Fruit fly (Drosophila melanogaster) whole organism, prepupa: ENCODE measurements around the gene Rpn3.

ENCODE experiments used
- Blimp-1 ChIP-seq: fragments of 200-800 bp; sonication (Bioruptor generic); optimal IDR thresholded peaks from 3 replicates; lab custom pipeline; 2017; ENCODE audit warnings: missing biosample characterization, missing genetic modification characterization, mild to moderate bottlenecking, moderate library complexity, missing genetic modification reagents
- CG10631 ChIP-seq: fragments of 200-800 bp; sonication (Bioruptor generic); optimal IDR thresholded peaks from 2 replicates; lab custom pipeline; 2016; ENCODE audit warnings: missing biosample characterization, missing genetic modification characterization
- CG10669 ChIP-seq: fragments of 200-800 bp; sonication (Bioruptor generic); optimal IDR thresholded peaks from 3 replicates; lab custom pipeline; 2018; ENCODE audit warnings: missing biosample characterization, mild to moderate bottlenecking, missing genetic modification characterization, moderate library complexity
- CG11902 ChIP-seq: fragments of 200-800 bp; sonication (Bioruptor generic); optimal IDR thresholded peaks from 3 replicates; lab custom pipeline; 2016; ENCODE audit warnings: missing biosample characterization, missing genetic modification characterization
- CG15336 ChIP-seq: fragments of 200-800 bp; sonication (Bioruptor generic); IDR thresholded peaks from 2 replicates; pipeline ENCODE4 v1.3.6; 2022; ENCODE audit warnings: missing biosample characterization, missing genetic modification characterization
- CG1621 ChIP-seq: fragments of 200-800 bp; sonication (Bioruptor generic); optimal IDR thresholded peaks from 3 replicates; lab custom pipeline; 2018; ENCODE audit warnings: missing biosample characterization, mild to moderate bottlenecking, missing genetic modification characterization
- CG3032 ChIP-seq: fragments of 200-800 bp; optimal IDR thresholded peaks from 2 replicates; lab custom pipeline; 2019; ENCODE audit warnings: missing biosample characterization, mild to moderate bottlenecking, missing genetic modification characterization, moderate library complexity
- CG31627 ChIP-seq: fragments of 200-800 bp; sonication (Bioruptor generic); optimal IDR thresholded peaks from 3 replicates; lab custom pipeline; 2016; ENCODE audit warnings: missing biosample characterization, missing genetic modification characterization
- CG32006 ChIP-seq: fragments of 200-800 bp; sonication (Bioruptor generic); optimal IDR thresholded peaks from 3 replicates; lab custom pipeline; 2017; ENCODE audit warnings: missing biosample characterization, mild to moderate bottlenecking, missing genetic modification characterization
- CG3919 ChIP-seq: fragments of 200-800 bp; sonication (Bioruptor generic); optimal IDR thresholded peaks from 3 replicates; lab custom pipeline; 2016; ENCODE audit warnings: missing biosample characterization, missing genetic modification characterization
- CG6163 ChIP-seq: fragments of 200-800 bp; sonication (Bioruptor generic); IDR thresholded peaks from 3 replicates; pipeline ENCODE4 v1.3.6; 2022; ENCODE audit warnings: missing biosample characterization, missing genetic modification characterization
- CG6276 ChIP-seq: fragments of 200-800 bp; sonication (Bioruptor generic); optimal IDR thresholded peaks from 2 replicates; lab custom pipeline; 2017; ENCODE audit warnings: missing biosample characterization, mild to moderate bottlenecking, missing genetic modification characterization
- CG6808 ChIP-seq: fragments of 200-800 bp; sonication (Bioruptor generic); optimal IDR thresholded peaks from 3 replicates; lab custom pipeline; 2017; ENCODE audit warnings: missing biosample characterization, missing genetic modification characterization, mild to moderate bottlenecking, moderate library complexity, missing genetic modification reagents
- CG8119 ChIP-seq: fragments of 200-800 bp; sonication (Bioruptor generic); IDR thresholded peaks from 3 replicates; pipeline ENCODE4 v1.3.6; 2022; ENCODE audit warnings: missing biosample characterization, missing genetic modification characterization
- CG8319 ChIP-seq: fragments of 200-800 bp; sonication (Bioruptor generic); optimal IDR thresholded peaks from 3 replicates; lab custom pipeline; 2016; ENCODE audit warnings: missing biosample characterization, missing genetic modification characterization
- CG8632 ChIP-seq: fragments of 200-800 bp; sonication (Bioruptor generic); optimal IDR thresholded peaks from 3 replicates; lab custom pipeline; 2016; ENCODE audit warnings: missing biosample characterization, missing genetic modification characterization
- CG9139 ChIP-seq: fragments of 200-800 bp; sonication (Bioruptor generic); optimal IDR thresholded peaks from 3 replicates; lab custom pipeline; 2017; ENCODE audit warnings: missing biosample characterization, mild to moderate bottlenecking, missing genetic modification characterization
- Eip78C ChIP-seq: fragments of 200-800 bp; sonication (Bioruptor generic); peaks from one replicate; lab custom pipeline; 2016; ENCODE audit warnings: missing biosample characterization, missing genetic modification characterization
- Eip93F ChIP-seq: fragments of 200-800 bp; sonication (Bioruptor generic); optimal IDR thresholded peaks from 2 replicates; lab custom pipeline; 2016; ENCODE audit warnings: missing biosample characterization, mild to moderate bottlenecking, missing genetic modification characterization
- Ets21C ChIP-seq: fragments of 200-800 bp; sonication (Bioruptor generic); optimal IDR thresholded peaks from 3 replicates; lab custom pipeline; 2016; ENCODE audit warnings: missing biosample characterization, missing genetic modification characterization
- Ets96B ChIP-seq: fragments of 200-800 bp; optimal IDR thresholded peaks from 2 replicates; lab custom pipeline; 2019; ENCODE audit warnings: missing biosample characterization, mild to moderate bottlenecking, missing genetic modification characterization, moderate library complexity
- Gug ChIP-seq: fragments of 200-800 bp; sonication (Bioruptor generic); IDR thresholded peaks from 2 replicates; pipeline ENCODE4 v1.3.6; 2022; ENCODE audit warnings: missing biosample characterization, missing genetic modification characterization
- Hr39 ChIP-seq: fragments of 200-800 bp; sonication (Bioruptor generic); optimal IDR thresholded peaks from 2 replicates; lab custom pipeline; 2016; ENCODE audit warnings: missing biosample characterization, missing genetic modification characterization
- Hr4 ChIP-seq: fragments of 200-800 bp; sonication (Bioruptor generic); optimal IDR thresholded peaks from 3 replicates; lab custom pipeline; 2016; ENCODE audit warnings: missing biosample characterization, missing genetic modification characterization
- Lpt ChIP-seq: fragments of 200-800 bp; sonication (Bioruptor generic); optimal IDR thresholded peaks from 3 replicates; lab custom pipeline; 2016; ENCODE audit warnings: missing biosample characterization, missing genetic modification characterization
- Met ChIP-seq: fragments of 200-800 bp; sonication (Bioruptor generic); optimal IDR thresholded peaks from 3 replicates; lab custom pipeline; 2016; ENCODE audit warnings: missing biosample characterization, missing genetic modification characterization
- OdsH ChIP-seq: fragments of 200-800 bp; sonication (Bioruptor generic); optimal IDR thresholded peaks from 3 replicates; lab custom pipeline; 2016; ENCODE audit warnings: missing biosample characterization, missing genetic modification characterization
- Smox ChIP-seq: fragments of 200-800 bp; sonication (Bioruptor generic); optimal IDR thresholded peaks from 3 replicates; lab custom pipeline; 2016; ENCODE audit warnings: missing biosample characterization, missing genetic modification characterization
- Sox102F ChIP-seq: fragments of 200-800 bp; sonication (Bioruptor generic); optimal IDR thresholded peaks from 2 replicates; lab custom pipeline; 2016; ENCODE audit warnings: missing biosample characterization, mild to moderate bottlenecking, missing genetic modification characterization
- Sox14 ChIP-seq: fragments of 200-800 bp; sonication (Bioruptor generic); optimal IDR thresholded peaks from 3 replicates; lab custom pipeline; 2016; ENCODE audit warnings: missing biosample characterization, missing genetic modification characterization
- Sox15 ChIP-seq: fragments of 200-800 bp; sonication (Bioruptor generic); optimal IDR thresholded peaks from 3 replicates; lab custom pipeline; 2016; ENCODE audit warnings: missing biosample characterization, missing genetic modification characterization
- achi ChIP-seq: fragments of 200-800 bp; sonication (Bioruptor generic); optimal IDR thresholded peaks from 3 replicates; lab custom pipeline; 2016; ENCODE audit warnings: missing biosample characterization, missing genetic modification characterization
- acj6 ChIP-seq: fragments of 200-800 bp; sonication (Bioruptor generic); optimal IDR thresholded peaks from 3 replicates; lab custom pipeline; 2016; ENCODE audit warnings: missing biosample characterization, missing genetic modification characterization
- cyc ChIP-seq: fragments of 200-800 bp; sonication (Bioruptor generic); optimal IDR thresholded peaks from 3 replicates; lab custom pipeline; 2016; ENCODE audit warnings: missing biosample characterization, missing genetic modification characterization
- dac ChIP-seq: fragments of 200-800 bp; sonication (Bioruptor generic); optimal IDR thresholded peaks from 2 replicates; lab custom pipeline; 2017; ENCODE audit warnings: missing biosample characterization, mild to moderate bottlenecking, missing genetic modification characterization
- dsx ChIP-seq: fragments of 200-800 bp; optimal IDR thresholded peaks from 3 replicates; lab custom pipeline; 2019; ENCODE audit warnings: missing biosample characterization, mild to moderate bottlenecking, missing genetic modification characterization, moderate library complexity; ENCODE audit not compliant: poor library complexity, severe bottlenecking
- fd59A ChIP-seq: fragments of 200-800 bp; sonication (Bioruptor generic); optimal IDR thresholded peaks from 2 replicates; lab custom pipeline; 2017; ENCODE audit warnings: missing biosample characterization, mild to moderate bottlenecking, missing genetic modification characterization, missing genetic modification reagents
- fd85E ChIP-seq: fragments of 200-800 bp; sonication (Bioruptor generic); optimal IDR thresholded peaks from 3 replicates; lab custom pipeline; 2016; ENCODE audit warnings: missing biosample characterization, missing genetic modification characterization
- fkh ChIP-seq: fragments of 200-800 bp; sonication (Bioruptor generic); optimal IDR thresholded peaks from 3 replicates; lab custom pipeline; 2017; ENCODE audit warnings: missing biosample characterization, mild to moderate bottlenecking, missing genetic modification characterization, moderate library complexity
- net ChIP-seq: fragments of 200-800 bp; sonication (Bioruptor generic); optimal IDR thresholded peaks from 3 replicates; lab custom pipeline; 2016; ENCODE audit warnings: missing biosample characterization, missing genetic modification characterization
- pdm3 ChIP-seq: fragments of 200-800 bp; sonication (Bioruptor generic); optimal IDR thresholded peaks from 3 replicates; lab custom pipeline; 2016; ENCODE audit warnings: missing biosample characterization, missing genetic modification characterization
- svp ChIP-seq: fragments of 200-800 bp; sonication (Bioruptor generic); peaks from one replicate; lab custom pipeline; 2016; ENCODE audit warnings: missing biosample characterization, missing genetic modification characterization
- topi ChIP-seq: fragments of 200-800 bp; sonication (Bioruptor generic); optimal IDR thresholded peaks from 3 replicates; lab custom pipeline; 2016; ENCODE audit warnings: missing biosample characterization, missing genetic modification characterization

Rpn3 gene

dm6 chr2L:19021278-19022220 is 30.0 kb upstream of the Rpn3 start (continued):
- TF ChIP-seq dsx = peak; percentile 84
- TF ChIP-seq CG6163 = peak; percentile 66; the same call in 2 of the 3 replicates
- TF ChIP-seq Ets21C (GFP tag; lab: Kevin White, UChicago) = peak; percentile 65
- peak; percentile 89 for TF ChIP-seq CG8119 (GFP tag; lab: Robert Waterston, UW)
- TF ChIP-seq CG11902 (GFP tag; lab: Kevin White, UChicago) = peak; percentile 66
- peak; percentile 53 for TF ChIP-seq dac
- TF ChIP-seq Eip78C (GFP tag; lab: Kevin White, UChicago) = peak; percentile 97
- TF ChIP-seq Sox102F (GFP tag; lab: Kevin White, UChicago) = peak; percentile 85
- TF ChIP-seq CG31627 = peak; percentile 72
- TF ChIP-seq CG10669 = peak; percentile 84
- peak; percentile 81 for TF ChIP-seq CG1621 (tag; lab: Kevin White, UChicago)
- TF ChIP-seq, all 60 proteins: peak for 58

DNA sequence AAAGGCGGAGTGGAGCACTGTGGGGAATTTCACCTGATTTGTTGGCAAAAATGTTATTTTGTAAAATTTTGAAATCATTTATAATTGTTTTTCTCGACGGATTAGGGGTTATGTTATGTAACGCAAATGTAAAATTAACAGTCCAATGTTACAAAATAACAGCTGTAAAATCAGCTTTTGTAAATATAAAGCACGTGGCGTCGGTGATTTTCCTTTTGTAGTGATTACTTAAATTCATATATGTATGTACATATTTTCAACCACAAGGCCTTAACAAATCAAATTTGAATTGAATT is 29.4 kb upstream of the Rpn3 start, which contains the start of gene CG15172:
Gene CG15172 (plus strand): TSS at position 197 of the 296 bp plus-strand sequence.
- TF ChIP-seq CG10669 (no peak), Blimp-1 (GFP tag; lab: Kevin White, UChicago) (no peak), pdm3 (GFP tag; lab: Kevin White, UChicago) (no peak), CG10631 (GFP tag; lab: Kevin White, UChicago) (no peak), CG15336 (GFP tag; lab: Robert Waterston, UW) (no peak), CG3919 (GFP tag; lab: Kevin White, UChicago) (no peak), CG31627 (no peak), CG6808 (GFP tag; lab: Kevin White, UChicago) (no peak), CG3032 (tag; lab: Kevin White, UChicago) (no peak), fd59A (GFP tag; lab: Kevin White, UChicago) (no peak), Met (GFP tag; lab: Kevin White, UChicago) (no peak), CG32006 (GFP tag; lab: Kevin White, UChicago) (no peak), dsx (no peak), Lpt (GFP tag; lab: Kevin White, UChicago) (no peak)

- TF ChIP-seq Eip93F (GFP tag; lab: Kevin White, UChicago) (no peak), CG1621 (tag; lab: Kevin White, UChicago) (peak; percentile 61), Ets96B (tag; lab: Kevin White, UChicago) (peak; percentile 77), Met (GFP tag; lab: Kevin White, UChicago) (peak; percentile 55), Ets21C (GFP tag; lab: Kevin White, UChicago) (peak; percentile 33), Sox102F (GFP tag; lab: Kevin White, UChicago) (peak; percentile 22), CG8632 (peak; percentile 62), CG10631 (GFP tag; lab: Kevin White, UChicago) (peak; percentile 47), CG9139 (peak; percentile 55), Hr4 (GFP tag; lab: Kevin White, UChicago) (peak; percentile 48), CG32006 (GFP tag; lab: Kevin White, UChicago) (peak; percentile 70), fd59A (GFP tag; lab: Kevin White, UChicago) (peak; percentile 49), cyc (GFP tag; lab: Kevin White, UChicago) (peak; percentile 28), fd85E (GFP tag; lab: Kevin White, UChicago) (no peak), Sox15 (GFP tag; lab: Kevin White, UChicago) (peak; percentile 42), Sox14 (GFP tag; lab: Kevin White, UChicago) (peak; percentile 39), acj6 (peak; percentile 56), svp (GFP tag; lab: Kevin White, UChicago) (peak; percentile 66), dsx (peak; percentile 69), net (peak; percentile 33), topi (GFP tag; lab: Kevin White, UChicago) (peak; percentile 51), Gug (GFP tag; lab: Robert Waterston, UW) (no peak), pdm3 (GFP tag; lab: Kevin White, UChicago) (peak; percentile 46), fkh (GFP tag; lab: Kevin White, UChicago) (no peak), CG3919 (GFP tag; lab: Kevin White, UChicago) (peak; percentile 54), OdsH (GFP tag; lab: Kevin White, UChicago) (peak; percentile 61), achi (GFP tag; lab: Kevin White, UChicago) (peak; percentile 57), Smox (GFP tag; lab: Kevin White, UChicago) (peak; percentile 57), Hr39 (GFP tag; lab: Kevin White, UChicago) (peak; percentile 34), CG6276 (GFP tag; lab: Kevin White, UChicago) (peak; percentile 32), CG10669 (peak; percentile 77), CG8319 (GFP tag; lab: Kevin White, UChicago) (peak; percentile 37)
Measured at dm6 chr2L:19023972-19024743, 27.4 kb upstream of the Rpn3 start.
